Fruit fly (Drosophila melanogaster): Measurements from ENCODE around the gene CG42714.

The CG42714 gene

DNA sequence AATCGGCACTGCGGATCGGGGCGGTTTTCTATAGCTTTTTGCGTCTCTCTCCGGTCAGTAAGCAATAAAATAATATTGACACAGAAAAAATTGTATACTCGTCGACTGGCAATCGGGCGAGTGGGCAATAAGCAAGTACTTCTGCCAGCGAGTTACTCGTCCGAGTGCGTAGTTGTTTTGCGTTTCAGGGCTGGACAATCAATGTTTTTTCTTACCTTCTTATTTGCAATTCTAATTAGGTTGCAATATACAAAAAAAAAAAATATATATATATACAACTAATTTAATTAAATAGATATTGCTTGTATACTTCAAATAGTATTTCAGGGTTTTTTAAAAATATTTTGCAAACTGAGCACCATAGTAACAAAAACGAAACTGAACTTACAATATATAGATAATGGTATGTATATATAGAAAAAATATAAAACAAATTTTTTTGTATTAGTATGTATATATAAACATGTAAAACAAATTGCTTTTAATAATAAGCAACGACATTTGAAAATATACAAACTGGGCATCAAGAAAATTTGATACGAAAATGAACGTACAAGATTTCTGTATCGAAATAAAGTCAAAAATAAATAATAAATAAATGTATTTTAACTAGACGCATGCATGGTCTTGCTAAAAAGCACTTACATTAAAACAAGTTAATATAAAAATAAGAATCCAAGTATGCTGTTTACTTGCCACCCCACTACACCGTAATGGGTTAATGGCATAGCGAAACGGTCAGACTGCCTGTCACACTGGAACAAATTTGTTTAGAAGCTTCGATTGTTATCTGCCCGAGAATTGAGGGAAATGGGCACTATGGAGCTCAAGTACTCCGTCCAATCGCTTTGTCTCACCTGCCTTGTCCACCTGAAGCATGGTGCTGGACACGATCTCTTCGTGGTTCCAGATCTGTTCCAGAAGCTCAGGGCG is 44.6 kb downstream of the CG42714 start, which contains the start of the genes D19A and CG7386 (continued):
- TF ChIP-seq CG1602 (GFP tag; optimal IDR thresholded peaks at IDR 0.05): no peak
- peak; percentile 89 for TF ChIP-seq Ets65A (GFP tag)
- TF ChIP-seq inv (GFP tag; IDR thresholded peaks at IDR 0.05; ENCODE audit: partially characterized antibody): 0 out of 2 replicates have a peak, but pooled peaks have one; percentile 21
- peak; percentile 47 for TF ChIP-seq CG14050 (GFP tag; IDR thresholded peaks at IDR 0.05)
- TF ChIP-seq ato (GFP tag; IDR thresholded peaks at IDR 0.05; ENCODE audit: partially characterized antibody): no peak
- no peak for TF ChIP-seq hb (GFP tag; IDR thresholded peaks at IDR 0.05; ENCODE audit: partially characterized antibody)
- peak; percentile 14; the same call in 1 of the 3 replicates for TF ChIP-seq croc (GFP tag; conservative IDR thresholded peaks at IDR 0.05)
- TF ChIP-seq MBD-R2 (GFP tag; IDR thresholded peaks at IDR 0.05): peak; percentile 92
- TF ChIP-seq CG14441 (GFP tag; IDR thresholded peaks at IDR 0.05): peak; percentile 53
- TF ChIP-seq Sry-β (GFP tag; optimal IDR thresholded peaks at IDR 0.05): no peak
- peak; percentile 31 for TF ChIP-seq CG15696 (tag; optimal IDR thresholded peaks at IDR 0.05)
- TF ChIP-seq CG15269 (tag; optimal IDR thresholded peaks at IDR 0.05): peak; percentile 65
- TF ChIP-seq scrt (GFP tag; optimal IDR thresholded peaks at IDR 0.05): peak; percentile 8

DNA sequence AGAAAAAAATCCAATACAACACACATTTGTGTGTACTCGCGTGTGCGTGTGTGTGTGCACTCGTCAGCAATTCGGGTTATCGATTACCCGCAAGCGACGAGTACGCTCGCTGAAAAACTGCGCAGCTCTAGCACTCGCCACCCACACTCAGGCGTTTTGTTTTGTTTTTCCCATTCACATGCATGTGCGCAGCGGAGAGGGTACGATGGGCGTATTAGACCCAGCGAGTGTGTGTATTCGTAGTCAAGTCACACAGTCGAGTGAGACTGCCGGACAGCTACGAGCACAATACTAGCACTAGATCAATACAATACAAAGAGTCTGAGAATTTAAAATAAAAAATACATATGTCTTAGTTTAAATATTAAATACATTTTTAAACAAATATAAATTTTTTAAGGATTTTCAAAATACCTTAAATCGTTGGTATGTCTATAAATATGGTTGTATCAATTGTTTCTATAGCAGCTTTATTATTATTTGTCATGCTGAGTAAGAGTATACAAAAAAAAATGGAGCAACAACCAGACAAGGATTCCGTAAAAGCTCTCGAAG is 48.9 kb downstream of the CG42714 start, which contains the start of the genes D19B and CG43293:
Gene D19B (minus strand): TSS at position 37 of the 555 bp plus-strand sequence.
Gene CG43293 (plus strand): TSS at position 306 of the 555 bp plus-strand sequence.
- TF ChIP-seq CG34376 (GFP tag; optimal IDR thresholded peaks at IDR 0.05) (peak; percentile 69), CG11398 (GFP tag; optimal IDR thresholded peaks at IDR 0.05) (peak; percentile 64), ara (GFP tag; IDR thresholded peaks at IDR 0.05) (peak; percentile 88), caup (GFP tag; optimal IDR thresholded peaks at IDR 0.05; ENCODE audit: severe bottlenecking) (peak; percentile 88), en (GFP tag; optimal IDR thresholded peaks at IDR 0.05) (peak; percentile 33), ATbp (GFP tag; optimal IDR thresholded peaks at IDR 0.05) (peak; percentile 76), CG9876 (GFP tag; optimal IDR thresholded peaks at IDR 0.05) (peak; percentile 78), Atf-2 (GFP tag; optimal IDR thresholded peaks at IDR 0.05) (peak; percentile 73), nom (GFP tag; optimal IDR thresholded peaks at IDR 0.05) (peak; percentile 80), MTF-1 (GFP tag; optimal IDR thresholded peaks at IDR 0.05; ENCODE audit: borderline replicate concordance) (peak; percentile 82), fd64A (GFP tag; optimal IDR thresholded peaks at IDR 0.05) (peak; percentile 64), ro (GFP tag; IDR thresholded peaks at IDR 0.05) (peak; percentile 77), cas (GFP tag; IDR thresholded peaks at IDR 0.05) (peak; percentile 81), CG10462 (GFP tag; optimal IDR thresholded peaks at IDR 0.05) (peak; percentile 82), Opbp (GFP tag; IDR thresholded peaks at IDR 0.05; ENCODE audit: partially characterized antibody) (peak; percentile 77; the same call in 2 of the 3 replicates), exex (tag; optimal IDR thresholded peaks at IDR 0.05) (no peak), disco-r (GFP tag; optimal IDR thresholded peaks at IDR 0.05) (peak; percentile 57), luna (GFP tag; optimal IDR thresholded peaks at IDR 0.05) (peak; percentile 11), klu (GFP tag; IDR thresholded peaks at IDR 0.05) (peak; percentile 92), trh (GFP tag; optimal IDR thresholded peaks at IDR 0.05) (peak; percentile 83), br (optimal IDR thresholded peaks at IDR 0.05) (no peak), CG17568 (GFP tag; optimal IDR thresholded peaks at IDR 0.05) (no peak), Dll (GFP tag; IDR thresholded peaks at IDR 0.05; ENCODE audit: partially characterized antibody) (peak; percentile 65; the same call in 2 of the 4 replicates), ab (GFP tag; optimal IDR thresholded peaks at IDR 0.05) (peak; percentile 72), crc (GFP tag; optimal IDR thresholded peaks at IDR 0.05) (peak; percentile 81), grau (tag; optimal IDR thresholded peaks at IDR 0.05) (peak; percentile 85), row (GFP tag; IDR thresholded peaks at IDR 0.05) (peak; percentile 98), pita (GFP tag; optimal IDR thresholded peaks at IDR 0.05) (no peak), Six4 (GFP tag; optimal IDR thresholded peaks at IDR 0.05) (peak; percentile 90), CG8359 (GFP tag; optimal IDR thresholded peaks at IDR 0.05; ENCODE audit: borderline replicate concordance) (peak; percentile 25), CG7357 (GFP tag; IDR thresholded peaks at IDR 0.05) (peak; percentile 54; the same call in 1 of the 3 replicates), Dp (GFP tag; optimal IDR thresholded peaks at IDR 0.05) (peak; percentile 25), ash1 (GFP tag; optimal IDR thresholded peaks at IDR 0.05) (peak; percentile 78), Rfx (GFP tag; IDR thresholded peaks at IDR 0.05) (peak; percentile 97)
